Worm (Caenorhabditis elegans) whole organism, early embryonic: ENCODE measurements around the gene gcc-1.
A peak's percentile ranks its signal among the peaks of the same experiment; 100 is the strongest.

Source experiments
- B0310.2 ChIP-seq: sonication (generic microtip); optimal IDR thresholded peaks from 2 replicates; lab custom pipeline; 2016; ENCODE audit warnings: mild to moderate bottlenecking, missing genetic modification characterization, missing compliant biosample characterization
- F13C5.2 ChIP-seq: sonication (generic microtip); optimal IDR thresholded peaks from 2 replicates; lab custom pipeline; 2017; ENCODE audit warnings: mild to moderate bottlenecking, missing genetic modification characterization, inconsistent platforms, missing compliant biosample characterization
- aly-1 ChIP-seq: sonication (generic microtip); optimal IDR thresholded peaks from 2 replicates; lab custom pipeline; 2016; ENCODE audit warnings: missing genetic modification characterization, missing compliant biosample characterization
- ama-1 ChIP-seq: fragments of 150-350 bp; optimal IDR thresholded peaks from 2 replicates; lab custom pipeline; 2014
- ceh-13 ChIP-seq: fragments of 200-800 bp; sonication (Bioruptor generic); optimal IDR thresholded peaks from 2 replicates; lab custom pipeline; 2018; ENCODE audit warnings: mild to moderate bottlenecking, missing genetic modification characterization, missing compliant biosample characterization
- ceh-36 ChIP-seq: sonication (generic microtip); optimal IDR thresholded peaks from 2 replicates; lab custom pipeline; 2016; ENCODE audit warnings: missing genetic modification characterization, inconsistent platforms, missing compliant biosample characterization
- ets-7 ChIP-seq: sonication (generic microtip); optimal IDR thresholded peaks from 2 replicates; lab custom pipeline; 2016; ENCODE audit warnings: missing genotype, missing genetic modification characterization, missing compliant biosample characterization
- flt-1 ChIP-seq: fragments of 200-800 bp; sonication (Bioruptor generic); IDR thresholded peaks from 2 replicates; pipeline ENCODE4 v1.3.6; 2022; ENCODE audit warnings: missing genetic modification characterization, missing compliant biosample characterization
- hmbx-1 ChIP-seq: sonication (generic microtip); optimal IDR thresholded peaks from 2 replicates; lab custom pipeline; 2016; ENCODE audit warnings: mild to moderate bottlenecking, missing genetic modification characterization, missing compliant biosample characterization
- hmg-4 ChIP-seq: fragments of 200-800 bp; sonication (Bioruptor generic); optimal IDR thresholded peaks from 2 replicates; lab custom pipeline; 2018; ENCODE audit warnings: mild to moderate bottlenecking, missing genetic modification characterization, missing compliant biosample characterization
- hnd-1 ChIP-seq: sonication (generic microtip); optimal IDR thresholded peaks from 2 replicates; lab custom pipeline; 2016; ENCODE audit warnings: missing genetic modification characterization, missing compliant biosample characterization
- pes-1 ChIP-seq: fragments of 200-800 bp; sonication (Bioruptor generic); IDR thresholded peaks from 2 replicates; pipeline ENCODE4 v1.3.6; 2022; ENCODE audit warnings: missing genetic modification reagents, missing genetic modification characterization, missing compliant biosample characterization
- scrt-1 ChIP-seq: fragments of 200-800 bp; sonication (Bioruptor generic); IDR thresholded peaks from 2 replicates; pipeline ENCODE4 v1.3.6; 2022; ENCODE audit warnings: missing genetic modification characterization, missing compliant biosample characterization
- sea-1 ChIP-seq: fragments of 200-800 bp; sonication (Bioruptor generic); conservative IDR thresholded peaks from 2 replicates; pipeline ENCODE4 v1.3.6; 2022; ENCODE audit warnings: missing genetic modification characterization, missing compliant biosample characterization
- tbx-11 ChIP-seq: fragments of 200-800 bp; sonication (Bioruptor generic); IDR thresholded peaks from 2 replicates; pipeline ENCODE4 v1.3.6; 2022; ENCODE audit warnings: missing genetic modification characterization, missing compliant biosample characterization
- tbx-37 ChIP-seq: fragments of 200-800 bp; sonication (Bioruptor generic); conservative IDR thresholded peaks from 2 replicates; pipeline ENCODE4 v1.3.6; 2022; ENCODE audit warnings: missing genetic modification reagents, missing genetic modification characterization, missing compliant biosample characterization
- tra-4 ChIP-seq: sonication (generic microtip); optimal IDR thresholded peaks from 2 replicates; lab custom pipeline; 2017; ENCODE audit warnings: missing genetic modification characterization, missing compliant biosample characterization

The gcc-1 gene

ce11 chrX:3116033-3116876, 43.5 kb upstream of the gcc-1 start, which contains the start of gene mai-1:
Gene mai-1, minus strand, starts transcription at chrX:3116589.
- peak; percentile 21 for TF ChIP-seq hmg-4 (GFP tag; lab: Kevin White, UChicago)
- peak; percentile 52; the same call in 1 of the 2 replicates for TF ChIP-seq pes-1 (GFP tag; lab: Robert Waterston, UW)
- no peak for TF ChIP-seq ets-7 (tag; lab: Kevin White, UChicago)
- no peak for TF ChIP-seq hnd-1 (tag; lab: Kevin White, UChicago)
- peak; percentile 30 for TF ChIP-seq F13C5.2 (tag; lab: Kevin White, UChicago)
- no peak for TF ChIP-seq ceh-36 (tag; lab: Kevin White, UChicago)

ce11 chrX:3117204-3117603, 42.5 kb upstream of the gcc-1 start:
- no peak for TF ChIP-seq flt-1 (GFP tag; lab: Robert Waterston, UW)
- TF ChIP-seq ceh-36 (tag; lab: Kevin White, UChicago): no peak
- TF ChIP-seq ama-1 (lab: Kevin White, UChicago): peak; percentile 40

ce11 chrX:3118596-3119287, 41.0 kb upstream of the gcc-1 start:
- TF ChIP-seq ama-1 (lab: Kevin White, UChicago): peak; percentile 39
- TF ChIP-seq B0310.2 (tag; lab: Kevin White, UChicago): no peak

ce11 chrX:3119606-3120005, 40.1 kb upstream of the gcc-1 start:
- TF ChIP-seq ets-7 (tag; lab: Kevin White, UChicago): no peak

ce11 chrX:3126233-3126632, 33.5 kb upstream of the gcc-1 start:
- TF ChIP-seq B0310.2 (tag; lab: Kevin White, UChicago) (no peak), ama-1 (lab: Kevin White, UChicago) (no peak)

- TF ChIP-seq ets-7 (tag; lab: Kevin White, UChicago): no peak
- TF ChIP-seq flt-1 (GFP tag; lab: Robert Waterston, UW): no peak
- no peak for TF ChIP-seq ama-1 (lab: Kevin White, UChicago)
- TF ChIP-seq tbx-37 (GFP tag; lab: Robert Waterston, UW): no peak
- TF ChIP-seq hmg-4 (GFP tag; lab: Kevin White, UChicago): no peak
- TF ChIP-seq F13C5.2 (tag; lab: Kevin White, UChicago): no peak
- TF ChIP-seq aly-1 (tag; lab: Kevin White, UChicago): no peak
- TF ChIP-seq hnd-1 (tag; lab: Kevin White, UChicago): no peak
- TF ChIP-seq ceh-13 (GFP tag; lab: Kevin White, UChicago): no peak
- TF ChIP-seq tbx-11 (GFP tag; lab: Robert Waterston, UW): no peak
- TF ChIP-seq sea-1 (GFP tag; lab: Robert Waterston, UW): no peak
- no peak for TF ChIP-seq tra-4 (tag; lab: Kevin White, UChicago)
- TF ChIP-seq scrt-1 (GFP tag; lab: Robert Waterston, UW): no peak
- no peak for TF ChIP-seq pes-1 (GFP tag; lab: Robert Waterston, UW)
- TF ChIP-seq hmbx-1 (tag; lab: Kevin White, UChicago): no peak
- TF ChIP-seq ceh-36 (tag; lab: Kevin White, UChicago): no peak
- TF ChIP-seq B0310.2 (tag; lab: Kevin White, UChicago): no peak
Measured at ce11 chrX:3126979-3127378, 32.8 kb upstream of the gcc-1 start, which contains the start of gene spc-1. Gene spc-1, minus strand, starts transcription at chrX:3127079.

ce11 chrX:3127626-3128142, 32.1 kb upstream of the gcc-1 start:
- no peak for TF ChIP-seq hnd-1 (tag; lab: Kevin White, UChicago)
- no peak for TF ChIP-seq ceh-13 (GFP tag; lab: Kevin White, UChicago)
- peak; percentile 26 for TF ChIP-seq ets-7 (tag; lab: Kevin White, UChicago)
- peak; percentile 62 for TF ChIP-seq B0310.2 (tag; lab: Kevin White, UChicago)
- no peak for TF ChIP-seq tbx-11 (GFP tag; lab: Robert Waterston, UW)
- TF ChIP-seq aly-1 (tag; lab: Kevin White, UChicago): peak; percentile 80
- TF ChIP-seq scrt-1 (GFP tag; lab: Robert Waterston, UW): peak; percentile 32; the same call in 1 of the 2 replicates
- no peak for TF ChIP-seq tra-4 (tag; lab: Kevin White, UChicago)
- TF ChIP-seq flt-1 (GFP tag; lab: Robert Waterston, UW): no peak
- TF ChIP-seq hmg-4 (GFP tag; lab: Kevin White, UChicago): peak; percentile 96
- TF ChIP-seq ceh-36 (tag; lab: Kevin White, UChicago): no peak
- TF ChIP-seq ama-1 (lab: Kevin White, UChicago): no peak
- 0 out of 2 replicates have a peak, but pooled peaks have one; percentile 21 for TF ChIP-seq pes-1 (GFP tag; lab: Robert Waterston, UW)
- no peak; the same call in 1 of the 2 replicates for TF ChIP-seq tbx-37 (GFP tag; lab: Robert Waterston, UW)
- TF ChIP-seq hmbx-1 (tag; lab: Kevin White, UChicago): no peak
- TF ChIP-seq sea-1 (GFP tag; lab: Robert Waterston, UW): peak; percentile 59; the same call in 1 of the 2 replicates
- peak; percentile 90 for TF ChIP-seq F13C5.2 (tag; lab: Kevin White, UChicago)
